Worm (Caenorhabditis elegans) whole organism, young adult: Measurements from ENCODE around the gene fipr-2.

Experiments used
- D2030.7 ChIP-seq: fragments of 200-800 bp; sonication (Bioruptor generic); IDR thresholded peaks from 2 replicates; pipeline ENCODE4 v1.3.6; 2022; ENCODE audit warnings: missing genetic modification reagents, missing genetic modification characterization, missing compliant biosample characterization
- ceh-100 ChIP-seq: fragments of 200-800 bp; sonication (Bioruptor generic); IDR thresholded peaks from 2 replicates; pipeline ENCODE4 v1.3.6; 2022; ENCODE audit warnings: missing genetic modification reagents, missing genetic modification characterization, missing compliant biosample characterization
- dpl-1 ChIP-seq: fragments of 150-350 bp; optimal IDR thresholded peaks from 2 replicates; lab custom pipeline; 2014; ENCODE audit warnings: missing biosample characterization, missing genetic modification reagents, missing genetic modification characterization
- ets-4 ChIP-seq: fragments of 200-800 bp; sonication (Bioruptor generic); optimal IDR thresholded peaks from 2 replicates; lab custom pipeline; 2018; ENCODE audit warnings: mild to moderate bottlenecking, missing genetic modification characterization, missing compliant biosample characterization
- hmg-20 ChIP-seq: fragments of 200-800 bp; sonication (Bioruptor generic); IDR thresholded peaks from 2 replicates; pipeline ENCODE4 v1.3.6; 2022; ENCODE audit warnings: missing genetic modification reagents, missing genetic modification characterization, missing compliant biosample characterization
- snpc-4 ChIP-seq, 5 experiments: fragments of 150-350 bp in 1 of 5; sonication (generic microtip) in 4 of 5; optimal IDR thresholded peaks; 2 replicates each; lab custom pipeline; 2014 to 2018; ENCODE audit warnings: missing genetic modification characterization in 5 of 5, missing biosample characterization in 3 of 5, antibody characterized with exemption in 2 of 5, mild to moderate bottlenecking in 2 of 5, missing compliant biosample characterization in 2 of 5, missing genotype in 2 of 5, moderate library complexity in 2 of 5, missing genetic modification reagents in 1 of 5
- unc-62 ChIP-seq: fragments of 150-350 bp; optimal IDR thresholded peaks from 2 replicates; lab custom pipeline; 2014; ENCODE audit warnings: missing biosample characterization, missing genetic modification reagents, missing genetic modification characterization
- zim-3 ChIP-seq: sonication (generic microtip); optimal IDR thresholded peaks from 2 replicates; lab custom pipeline; 2017; ENCODE audit warnings: mild to moderate bottlenecking, missing genetic modification characterization, moderate library complexity, missing compliant biosample characterization
- ztf-3 ChIP-seq: fragments of 200-800 bp; sonication (Bioruptor generic); optimal IDR thresholded peaks from 2 replicates; lab custom pipeline; 2018; ENCODE audit warnings: mild to moderate bottlenecking, missing genetic modification characterization, missing compliant biosample characterization

ce11 chrV:12412321-12412720, 47.2 kb downstream of the fipr-2 start:
- TF ChIP-seq snpc-4 (GFP tag; optimal IDR thresholded peaks at IDR 0.05; lab: Kevin White, UChicago) = no peak
- TF ChIP-seq snpc-4 (tag; optimal IDR thresholded peaks at IDR 0.05; lab: Kevin White, UChicago) = no peak
- TF ChIP-seq zim-3 (tag; lab: Kevin White, UChicago) = no peak
- no peak for TF ChIP-seq ztf-3 (GFP tag; lab: Kevin White, UChicago)
- no peak for TF ChIP-seq hmg-20 (GFP tag; lab: Robert Waterston, UW)
- TF ChIP-seq ets-4 = no peak
- TF ChIP-seq unc-62 = no peak
- no peak for TF ChIP-seq ceh-100
- TF ChIP-seq dpl-1 (GFP tag; lab: Kevin White, UChicago) = no peak
- no peak for TF ChIP-seq D2030.7 (GFP tag; lab: Robert Waterston, UW)
